Fruit fly (Drosophila melanogaster) whole organism, embryonic: ENCODE measurements around the gene slam.

ENCODE experiments used
- Adf1 ChIP-seq: fragments of 200-800 bp; sonication (Bioruptor generic); IDR thresholded peaks from 2 replicates; pipeline ENCODE4 v1.3.6; 2022; ENCODE audit warnings: missing biosample characterization, missing genetic modification characterization
- CG10147 ChIP-seq: fragments of 200-800 bp; sonication (Bioruptor generic); optimal IDR thresholded peaks from 2 replicates; lab custom pipeline; 2019; ENCODE audit warnings: missing biosample characterization, mild to moderate bottlenecking, missing genetic modification characterization, moderate library complexity
- CG10274 ChIP-seq: fragments of 200-800 bp; sonication (Bioruptor generic); optimal IDR thresholded peaks from 3 replicates; lab custom pipeline; 2017; ENCODE audit warnings: missing biosample characterization, mild to moderate bottlenecking, missing genetic modification characterization
- CG10959 ChIP-seq: fragments of 200-800 bp; sonication (Bioruptor generic); IDR thresholded peaks from 2 replicates; pipeline ENCODE4 v1.3.6; 2022; ENCODE audit warnings: missing biosample characterization, missing genetic modification characterization
- CG12104 ChIP-seq: fragments of 200-800 bp; sonication (Bioruptor generic); optimal IDR thresholded peaks from 3 replicates; lab custom pipeline; 2016; ENCODE audit warnings: missing biosample characterization, missing genetic modification characterization
- CG12236 ChIP-seq: fragments of 200-800 bp; sonication (Bioruptor generic); optimal IDR thresholded peaks from 2 replicates; lab custom pipeline; 2016; ENCODE audit warnings: missing biosample characterization, missing genetic modification characterization
- CG13894 ChIP-seq: fragments of 200-800 bp; sonication (Bioruptor generic); optimal IDR thresholded peaks from 3 replicates; lab custom pipeline; 2018; ENCODE audit warnings: missing biosample characterization, mild to moderate bottlenecking, missing genetic modification characterization, moderate library complexity
- CG16813 ChIP-seq: fragments of 200-800 bp; sonication (Bioruptor generic); IDR thresholded peaks from 3 replicates; pipeline ENCODE4 v1.3.6; 2022; ENCODE audit warnings: missing biosample characterization, missing genetic modification characterization; ENCODE audit not compliant: partially characterized antibody
- CG16815 ChIP-seq: fragments of 200-800 bp; sonication (Bioruptor generic); optimal IDR thresholded peaks from 3 replicates; lab custom pipeline; 2017; ENCODE audit warnings: missing biosample characterization, mild to moderate bottlenecking, missing genetic modification characterization
- CG17912 ChIP-seq: fragments of 200-800 bp; sonication (Bioruptor generic); optimal IDR thresholded peaks from 2 replicates; lab custom pipeline; 2018; ENCODE audit warnings: missing biosample characterization, mild to moderate bottlenecking, missing genetic modification characterization
- CG18599 ChIP-seq: fragments of 200-800 bp; sonication (Bioruptor generic); optimal IDR thresholded peaks from 3 replicates; lab custom pipeline; 2017; ENCODE audit warnings: missing biosample characterization, missing genetic modification characterization, mild to moderate bottlenecking, moderate library complexity, missing genetic modification reagents
- CG2889 ChIP-seq: fragments of 200-800 bp; sonication (Bioruptor generic); IDR thresholded peaks from 3 replicates; pipeline ENCODE4 v1.3.6; 2022; ENCODE audit warnings: missing biosample characterization, missing genetic modification characterization
- CG31224 ChIP-seq: fragments of 200-800 bp; sonication (Bioruptor generic); IDR thresholded peaks from 2 replicates; pipeline ENCODE4 v1.3.6; 2022; ENCODE audit warnings: missing biosample characterization, missing genetic modification characterization
- CG3163 ChIP-seq: fragments of 200-800 bp; sonication (Bioruptor generic); optimal IDR thresholded peaks from 3 replicates; lab custom pipeline; 2016; ENCODE audit warnings: missing biosample characterization, missing genetic modification characterization
- CG33213 ChIP-seq: fragments of 200-800 bp; sonication (Bioruptor generic); optimal IDR thresholded peaks from 3 replicates; lab custom pipeline; 2016; ENCODE audit warnings: missing biosample characterization, missing genetic modification characterization
- CG33557 ChIP-seq: fragments of 200-800 bp; sonication (Bioruptor generic); optimal IDR thresholded peaks from 2 replicates; lab custom pipeline; 2019; ENCODE audit warnings: missing biosample characterization, mild to moderate bottlenecking, missing genetic modification characterization, moderate library complexity
- CG3407 ChIP-seq: fragments of 200-800 bp; sonication (Bioruptor generic); optimal IDR thresholded peaks from 2 replicates; lab custom pipeline; 2018; ENCODE audit warnings: missing biosample characterization, mild to moderate bottlenecking, missing genetic modification characterization
- CG3726 ChIP-seq: fragments of 200-800 bp; sonication (Bioruptor generic); IDR thresholded peaks from 3 replicates; pipeline ENCODE4, ENCODE4 v1.3.6; 2022; ENCODE audit warnings: missing biosample characterization, missing genetic modification characterization
- CG4820 ChIP-seq: fragments of 200-800 bp; sonication (Bioruptor generic); optimal IDR thresholded peaks from 3 replicates; lab custom pipeline; 2016; ENCODE audit warnings: missing biosample characterization, missing genetic modification characterization
- CG6272 ChIP-seq: fragments of 200-800 bp; sonication (Bioruptor generic); IDR thresholded peaks from 2 replicates; pipeline ENCODE4 v1.3.6; 2022; ENCODE audit warnings: missing biosample characterization, missing genetic modification characterization
- CG8281 ChIP-seq: fragments of 200-800 bp; sonication (Bioruptor generic); optimal IDR thresholded peaks from 2 replicates; lab custom pipeline; 2018; ENCODE audit warnings: missing biosample characterization, mild to moderate bottlenecking, missing genetic modification characterization, moderate library complexity
- CG9727 ChIP-seq: fragments of 200-800 bp; sonication (Bioruptor generic); optimal IDR thresholded peaks from 3 replicates; lab custom pipeline; 2017; ENCODE audit warnings: missing biosample characterization, mild to moderate bottlenecking, missing genetic modification characterization
- CoRest ChIP-seq: fragments of 200-800 bp; sonication (Bioruptor generic); optimal IDR thresholded peaks from 3 replicates; lab custom pipeline; 2018; ENCODE audit warnings: missing biosample characterization, mild to moderate bottlenecking, missing genetic modification characterization, moderate library complexity
- Dbx ChIP-seq: fragments of 200-800 bp; sonication (Bioruptor generic); IDR thresholded peaks from 3 replicates; pipeline ENCODE4 v1.3.6; 2022; ENCODE audit warnings: missing biosample characterization, missing genetic modification characterization
- Elba2 ChIP-seq: fragments of 200-800 bp; sonication (Bioruptor generic); optimal IDR thresholded peaks from 3 replicates; lab custom pipeline; 2016; ENCODE audit warnings: missing biosample characterization, missing genetic modification characterization
- HLH54F ChIP-seq: fragments of 200-800 bp; sonication (Bioruptor generic); optimal IDR thresholded peaks from 3 replicates; lab custom pipeline; 2016; ENCODE audit warnings: missing biosample characterization, missing genetic modification characterization
- Hand ChIP-seq: fragments of 200-800 bp; sonication (Bioruptor generic); optimal IDR thresholded peaks from 2 replicates; lab custom pipeline; 2017; ENCODE audit warnings: mild to moderate bottlenecking, missing biosample characterization, missing genetic modification reagents, missing genetic modification characterization
- Hmr ChIP-seq: fragments of 200-800 bp; sonication (Bioruptor generic); optimal IDR thresholded peaks from 3 replicates; lab custom pipeline; 2017; ENCODE audit warnings: mild to moderate bottlenecking, missing biosample characterization, missing genetic modification reagents, missing genetic modification characterization
- NC2β ChIP-seq: fragments of 200-800 bp; sonication (Bioruptor generic); optimal IDR thresholded peaks from 2 replicates; lab custom pipeline; 2016; ENCODE audit warnings: missing biosample characterization, missing genetic modification characterization
- Pdp1 ChIP-seq, 2 experiments: fragments of 200-800 bp; sonication (Bioruptor generic); optimal IDR thresholded peaks; 3 replicates each; lab custom pipeline; 2016; ENCODE audit warnings: missing biosample characterization in 2 of 2, missing genetic modification characterization in 2 of 2, mild to moderate bottlenecking in 1 of 2, moderate library complexity in 1 of 2
- Rx ChIP-seq: fragments of 200-800 bp; sonication (Bioruptor generic); IDR thresholded peaks from 2 replicates; pipeline ENCODE4 v1.3.6; 2022; ENCODE audit warnings: missing biosample characterization, missing genetic modification characterization
- Six4 ChIP-seq: fragments of 200-800 bp; sonication (Bioruptor generic); optimal IDR thresholded peaks from 2 replicates; lab custom pipeline; 2016; ENCODE audit warnings: missing biosample characterization, missing genetic modification characterization
- Tbp ChIP-seq: fragments of >200 bp; optimal IDR thresholded peaks from 2 replicates; lab custom pipeline; 2018; ENCODE audit warnings: missing biosample characterization, missing genetic modification characterization
- aop ChIP-seq: fragments of 200-800 bp; sonication (Bioruptor generic); IDR thresholded peaks from 2 replicates; pipeline ENCODE4 v1.3.6; 2022; ENCODE audit warnings: missing biosample characterization, missing genetic modification characterization
- bbx ChIP-seq: fragments of 200-800 bp; sonication (Bioruptor generic); IDR thresholded peaks from 2 replicates; pipeline ENCODE4 v1.3.6; 2022; ENCODE audit warnings: missing biosample characterization, missing genetic modification characterization; ENCODE audit not compliant: partially characterized antibody
- caup ChIP-seq: fragments of 200-800 bp; sonication (Bioruptor generic); optimal IDR thresholded peaks from 3 replicates; lab custom pipeline; 2017; ENCODE audit warnings: missing biosample characterization, mild to moderate bottlenecking, missing genetic modification characterization, moderate library complexity; ENCODE audit not compliant: severe bottlenecking
- ci ChIP-seq: fragments of 200-800 bp; sonication (Bioruptor generic); IDR thresholded peaks from 3 replicates; pipeline ENCODE4 v1.3.6; 2022; ENCODE audit warnings: missing biosample characterization, missing genetic modification characterization
- croc ChIP-seq: fragments of 200-800 bp; sonication (Bioruptor generic); conservative IDR thresholded peaks from 3 replicates; pipeline ENCODE4 v1.3.6; 2022; ENCODE audit warnings: missing biosample characterization, missing genetic modification characterization
- crol ChIP-seq: fragments of 200-800 bp; sonication (Bioruptor generic); IDR thresholded peaks from 2 replicates; pipeline ENCODE4 v1.3.6; 2022; ENCODE audit warnings: missing biosample characterization, missing genetic modification characterization
- dpn ChIP-seq, 2 experiments: fragments of 200-800 bp; sonication (Bioruptor generic); optimal IDR thresholded peaks; 3 replicates each; lab custom pipeline; 2016; ENCODE audit warnings: missing biosample characterization in 2 of 2, missing genetic modification characterization in 2 of 2
- fd3F ChIP-seq: fragments of 200-800 bp; sonication (Bioruptor generic); optimal IDR thresholded peaks from 2 replicates; lab custom pipeline; 2018; ENCODE audit warnings: missing biosample characterization, mild to moderate bottlenecking, missing genetic modification characterization, moderate library complexity
- gce ChIP-seq: fragments of 200-800 bp; sonication (Bioruptor generic); IDR thresholded peaks from 3 replicates; pipeline ENCODE4 v1.3.6; 2022; ENCODE audit warnings: missing biosample characterization, missing genetic modification characterization
- inv ChIP-seq: fragments of 200-800 bp; sonication (Bioruptor generic); IDR thresholded peaks from 2 replicates; pipeline ENCODE4 v1.3.6; 2022; ENCODE audit warnings: missing biosample characterization, missing genetic modification characterization; ENCODE audit not compliant: partially characterized antibody
- klu ChIP-seq: fragments of 200-800 bp; sonication (Bioruptor generic); IDR thresholded peaks from 2 replicates; pipeline ENCODE4 v1.3.6; 2022; ENCODE audit warnings: missing biosample characterization, missing genetic modification characterization
- sisA ChIP-seq: fragments of 200-800 bp; sonication (Bioruptor generic); IDR thresholded peaks from 2 replicates; pipeline ENCODE4 v1.3.6; 2022; ENCODE audit warnings: missing biosample characterization, missing genetic modification characterization
- sqz ChIP-seq: fragments of 200-800 bp; sonication (Bioruptor generic); optimal IDR thresholded peaks from 3 replicates; lab custom pipeline; 2018; ENCODE audit warnings: missing biosample characterization, mild to moderate bottlenecking, missing genetic modification characterization
- tio ChIP-seq: fragments of 200-800 bp; sonication (Bioruptor generic); optimal IDR thresholded peaks from 2 replicates; lab custom pipeline; 2017; ENCODE audit warnings: missing biosample characterization, missing genetic modification characterization, inconsistent platforms
- tx ChIP-seq: fragments of 200-800 bp; sonication (Bioruptor generic); optimal IDR thresholded peaks from 2 replicates; lab custom pipeline; 2016; ENCODE audit warnings: missing biosample characterization, missing genetic modification characterization
- usp ChIP-seq: fragments of >200 bp; optimal IDR thresholded peaks from 2 replicates; lab custom pipeline; 2017; ENCODE audit warnings: missing biosample characterization, missing genetic modification characterization

The slam gene

DNA sequence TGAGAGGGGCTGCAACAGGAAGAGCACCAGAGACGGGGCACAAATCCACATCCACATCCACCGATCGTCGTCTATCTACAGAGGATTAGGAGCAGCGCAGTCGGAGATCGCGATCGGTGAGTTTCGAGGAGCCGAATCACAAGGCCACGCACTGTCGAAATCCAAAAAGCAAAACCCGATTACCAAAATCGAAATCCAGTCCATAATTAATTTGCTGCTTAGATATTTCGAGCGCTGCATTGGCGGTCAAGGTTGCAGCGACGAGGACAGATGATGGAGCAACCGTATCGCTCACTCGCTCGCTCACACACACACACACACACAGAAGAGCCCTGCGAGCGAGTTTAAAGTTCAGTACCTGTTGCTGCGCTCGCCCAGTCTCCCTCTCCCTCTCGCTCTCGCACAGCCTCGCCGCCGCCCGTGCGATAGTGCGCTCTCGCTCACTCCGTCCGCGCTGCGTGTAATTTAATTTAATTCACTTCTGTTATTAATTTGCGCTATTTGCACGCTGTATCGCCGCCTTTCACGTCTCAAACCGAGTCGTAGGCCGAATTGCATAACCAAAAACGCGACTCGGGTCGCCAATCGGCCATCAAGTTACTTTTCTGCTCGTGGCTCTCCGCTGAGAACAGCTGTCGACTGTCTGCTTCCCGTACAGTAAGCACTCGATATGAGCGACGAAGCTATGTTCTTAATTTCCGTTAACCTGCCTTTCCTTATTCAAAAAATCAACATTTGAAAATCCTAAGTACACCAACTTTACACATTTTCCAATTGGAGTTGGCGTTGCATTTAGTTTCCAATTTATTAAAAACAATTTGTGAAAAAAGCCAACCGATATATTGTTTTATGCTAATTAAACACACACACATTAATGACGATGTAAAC, 32.9 kb upstream of the slam start (continued):
- TF ChIP-seq Pdp1 (GFP tag; optimal IDR thresholded peaks at IDR 0.05; lab: Kevin White, UChicago) (peak; percentile 54 to 86), CG10147 (GFP tag; lab: Kevin White, UChicago) (no peak), sqz (GFP tag; lab: Kevin White, UChicago) (no peak), CG2889 (GFP tag; lab: Robert Waterston, UW) (0 out of 3 replicates have a peak, but pooled peaks have one; percentile 5), aop (GFP tag; lab: Robert Waterston, UW) (no peak), Adf1 (GFP tag; lab: Robert Waterston, UW) (peak; percentile 16; the same call in 1 of the 2 replicates), CG4820 (peak; percentile 12), gce (GFP tag; lab: Robert Waterston, UW) (no peak), Elba2 (GFP tag; lab: Kevin White, UChicago) (no peak), CG31224 (GFP tag; lab: Robert Waterston, UW) (no peak), CG12236 (peak; percentile 14), CG33213 (GFP tag; lab: Kevin White, UChicago) (peak; percentile 62), tio (GFP tag; lab: Kevin White, UChicago) (no peak), usp (GFP tag; lab: Kevin White, UChicago) (no peak), CG3163 (GFP tag; lab: Kevin White, UChicago) (no peak), CG9727 (peak; percentile 38), CG12104 (no peak), crol (GFP tag; lab: Robert Waterston, UW) (peak; percentile 7), inv (GFP tag; lab: Robert Waterston, UW) (0 out of 2 replicates have a peak, but pooled peaks have one; percentile 8), Six4 (GFP tag; lab: Kevin White, UChicago) (peak; percentile 23), Rx (GFP tag; lab: Robert Waterston, UW) (no peak), CG6272 (GFP tag; lab: Robert Waterston, UW) (no peak), fd3F (GFP tag; lab: Kevin White, UChicago) (no peak), CG16815 (no peak), CG13894 (tag; lab: Kevin White, UChicago) (no peak), klu (GFP tag; lab: Robert Waterston, UW) (no peak), caup (GFP tag; lab: Kevin White, UChicago) (peak; percentile 11), tx (peak; percentile 44), NC2β (no peak), CoRest (tag; lab: Kevin White, UChicago) (peak; percentile 47), CG10959 (GFP tag; lab: Robert Waterston, UW) (no peak), CG16813 (GFP tag; lab: Robert Waterston, UW) (no peak), CG3726 (GFP tag; lab: Robert Waterston, UW) (no peak), CG33557 (no peak), CG18599 (GFP tag; lab: Kevin White, UChicago) (peak; percentile 58), Hand (GFP tag; lab: Kevin White, UChicago) (no peak), Hmr (GFP tag; lab: Kevin White, UChicago) (peak; percentile 28), Dbx (GFP tag; lab: Robert Waterston, UW) (peak; percentile 51; the same call in 2 of the 3 replicates), CG8281 (no peak), croc (GFP tag; lab: Robert Waterston, UW) (0 out of 3 replicates have a peak, but pooled peaks have one; percentile 15), Tbp (GFP tag; lab: Kevin White, UChicago) (no peak), dpn (GFP tag; optimal IDR thresholded peaks at IDR 0.05; lab: Kevin White, UChicago) (peak; percentile 9 to 52), HLH54F (GFP tag; lab: Kevin White, UChicago) (peak; percentile 50), sisA (no peak), CG3407 (GFP tag; lab: Kevin White, UChicago) (no peak), CG10274 (GFP tag; lab: Kevin White, UChicago) (no peak), bbx (no peak), ci (GFP tag; lab: Robert Waterston, UW) (0 out of 3 replicates have a peak, but pooled peaks have one; percentile 34), CG17912 (GFP tag; lab: Kevin White, UChicago) (no peak)
